Fruit fly (Drosophila melanogaster) whole organism, larva: ENCODE measurements around the gene IFT46.

Experiments
- noc ChIP-seq: fragments of 200-800 bp; sonication (Bioruptor generic); optimal IDR thresholded peaks from 3 replicates; lab custom pipeline; 2019; ENCODE audit warnings: missing biosample characterization, mild to moderate bottlenecking, missing genetic modification characterization, moderate library complexity

Gene IFT46

DNA sequence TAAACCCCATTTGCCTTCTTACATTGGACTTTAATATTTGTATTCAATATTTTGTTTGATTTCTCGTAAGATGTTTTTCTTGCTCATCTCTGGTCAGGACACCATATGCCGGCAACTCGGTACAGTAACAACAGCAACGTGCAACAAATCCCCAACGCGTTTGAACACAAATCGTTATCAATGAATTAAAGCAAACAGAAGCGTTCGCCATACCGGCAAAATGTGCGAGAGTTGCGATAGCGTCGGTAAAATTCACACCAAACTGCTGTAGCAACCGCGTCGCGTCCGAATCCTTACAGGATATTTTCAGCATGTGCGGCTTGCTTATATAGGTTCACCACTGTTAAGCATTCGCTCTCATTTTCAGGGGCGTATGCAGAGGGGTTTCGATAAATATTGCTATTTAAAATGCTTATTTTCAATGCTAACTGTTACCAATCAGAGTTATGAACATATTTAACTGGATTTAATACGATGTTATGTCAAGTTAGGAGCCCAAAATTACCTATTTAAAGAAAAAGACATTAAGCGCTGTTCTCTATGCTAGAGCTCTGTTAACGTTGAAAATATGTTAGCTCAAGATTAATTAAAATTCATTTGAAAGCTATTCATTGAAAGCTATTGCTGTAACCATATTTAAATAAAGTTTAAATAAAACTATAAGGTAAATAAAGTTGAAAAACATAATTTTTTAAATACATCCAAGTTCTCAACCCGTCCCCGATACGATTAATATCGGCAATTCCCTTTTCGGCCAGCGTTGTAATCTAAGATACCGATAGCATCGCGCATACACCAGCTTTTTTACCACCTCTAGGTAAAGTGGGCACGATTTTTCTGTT, 25.6 kb downstream of the IFT46 start, which contains the start of the genes Pde11 and CG15160:
Gene Pde11 (minus strand): TSS at position 243 of the 842 bp plus-strand sequence.
Gene CG15160 (plus strand): TSS at position 792 of the 842 bp plus-strand sequence.
- TF ChIP-seq noc (tag; lab: Kevin White, UChicago) = no peak

DNA sequence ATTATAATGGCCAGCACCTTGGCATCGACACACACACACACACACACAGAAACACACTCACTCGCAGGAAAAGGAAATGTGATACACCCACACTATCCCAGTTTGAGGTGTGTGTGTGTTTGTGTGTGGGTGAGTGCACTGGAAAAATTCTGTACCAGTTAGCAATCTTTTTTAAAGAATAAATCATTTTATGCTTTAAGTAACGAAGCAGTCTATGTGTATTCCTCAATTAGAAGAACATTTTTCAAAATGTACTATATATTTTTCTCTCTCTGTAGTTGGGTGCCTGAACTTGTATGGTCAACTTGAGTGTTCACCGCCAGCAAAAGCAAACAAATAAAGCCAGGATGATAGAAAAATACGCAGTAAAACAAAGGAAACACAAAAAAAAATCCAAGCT, 31.3 kb downstream of the IFT46 start:
- no peak for TF ChIP-seq noc (tag; lab: Kevin White, UChicago)

DNA sequence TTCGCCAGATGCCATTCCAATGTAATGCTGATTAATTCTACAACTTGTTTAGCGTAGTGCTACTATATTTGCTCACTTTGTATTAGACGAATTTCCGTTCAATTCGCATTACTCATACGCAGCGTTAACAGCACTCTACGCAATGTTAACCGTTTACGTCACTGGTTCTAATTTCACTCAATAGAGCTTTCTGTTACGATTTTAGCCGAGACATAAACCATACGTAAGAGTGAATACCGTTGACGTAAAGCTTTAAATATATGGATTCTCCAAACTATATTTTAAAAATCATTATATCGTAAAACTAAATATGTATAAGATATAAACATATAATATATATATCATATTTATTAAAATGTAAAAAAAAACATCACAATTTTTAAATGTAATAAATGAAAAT, 39.7 kb downstream of the IFT46 start:
- TF ChIP-seq noc (tag; lab: Kevin White, UChicago) = no peak

DNA sequence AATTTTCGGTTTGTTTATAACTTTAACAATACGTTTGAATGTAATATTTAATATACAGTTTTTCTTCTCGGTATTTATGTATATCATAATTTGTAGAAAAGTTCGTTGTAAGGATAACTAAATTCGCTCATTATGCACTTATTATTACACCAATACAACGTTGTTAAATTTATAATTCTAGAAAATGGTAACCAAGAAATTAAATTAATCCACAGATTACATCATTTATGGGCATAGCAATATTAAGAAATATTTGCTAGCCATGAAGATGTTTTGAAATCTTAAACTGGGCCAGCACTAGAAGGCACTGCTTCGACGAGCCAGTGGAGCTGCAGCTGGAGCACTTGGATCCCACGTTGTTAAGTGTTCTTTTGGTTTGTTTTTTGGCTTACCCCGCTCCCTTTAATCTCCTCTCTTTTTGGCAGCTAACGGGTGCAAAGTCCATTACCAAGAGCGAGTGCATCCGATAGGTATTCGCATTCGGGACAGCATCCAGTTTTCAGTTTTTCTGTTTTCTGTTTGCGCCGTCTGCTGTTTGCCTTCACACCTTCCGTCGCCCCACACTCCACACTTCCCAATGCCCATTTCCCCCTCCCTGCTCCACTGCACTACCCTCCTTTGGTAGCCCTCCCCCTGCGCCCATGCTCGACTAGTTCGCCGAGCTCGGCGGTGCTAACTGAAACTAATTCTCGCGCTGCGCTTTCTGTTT, 43.3 kb downstream of the IFT46 start:
- no peak for TF ChIP-seq noc (tag; lab: Kevin White, UChicago)

DNA sequence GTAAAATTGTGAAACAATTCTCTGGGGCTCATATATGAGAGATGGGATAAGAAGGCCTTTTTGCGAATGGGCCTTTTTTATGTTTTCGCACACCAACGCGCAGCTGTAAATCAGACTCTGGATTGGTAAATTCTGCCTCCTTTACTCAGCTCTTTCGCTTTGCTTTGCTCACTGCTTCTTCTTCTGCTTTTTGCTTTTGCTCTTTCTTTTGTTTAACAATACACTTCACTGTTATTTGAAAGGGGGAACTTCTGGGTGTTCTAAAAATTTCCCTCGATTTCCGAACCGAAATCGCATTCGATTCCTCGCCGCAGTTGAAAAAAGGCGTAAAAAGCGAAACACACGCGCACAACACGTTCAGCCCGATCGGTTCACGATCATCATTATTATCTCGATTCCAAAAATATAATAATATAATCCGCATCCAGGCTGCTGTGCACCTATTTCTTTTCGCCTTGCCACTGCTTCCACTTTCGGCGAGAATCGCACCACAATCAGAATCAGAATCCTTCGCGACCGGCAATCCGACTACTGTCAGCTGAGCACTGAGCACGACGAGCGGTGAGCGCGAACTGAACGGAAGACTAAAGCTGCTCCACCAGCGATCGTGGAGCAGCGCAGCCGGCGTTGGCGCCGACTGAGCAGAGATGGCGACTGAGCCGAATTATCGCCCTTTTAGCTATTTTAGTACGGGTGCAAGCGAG, 44.0 kb downstream of the IFT46 start:
- TF ChIP-seq noc (tag; lab: Kevin White, UChicago) = peak; percentile 26

DNA sequence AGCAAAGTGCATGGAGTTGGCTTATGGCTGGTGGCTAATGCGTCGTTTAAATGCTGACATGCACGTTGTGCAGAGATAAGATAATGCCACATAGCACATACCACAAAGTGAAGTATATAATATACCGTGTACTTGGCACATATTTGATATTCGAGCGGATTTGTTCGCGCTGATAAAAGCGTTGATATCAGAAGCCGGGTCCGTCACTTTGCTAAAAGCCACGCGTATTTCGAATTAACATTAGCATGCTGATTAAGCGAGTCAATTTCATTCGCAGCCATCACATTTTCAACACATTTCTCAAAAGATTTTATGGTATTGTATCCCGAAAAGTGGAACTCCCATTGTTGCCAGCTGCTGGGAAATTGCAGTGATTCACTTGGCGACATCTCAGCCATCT, 47.2 kb downstream of the IFT46 start:
- no peak for TF ChIP-seq noc (tag; lab: Kevin White, UChicago)

DNA sequence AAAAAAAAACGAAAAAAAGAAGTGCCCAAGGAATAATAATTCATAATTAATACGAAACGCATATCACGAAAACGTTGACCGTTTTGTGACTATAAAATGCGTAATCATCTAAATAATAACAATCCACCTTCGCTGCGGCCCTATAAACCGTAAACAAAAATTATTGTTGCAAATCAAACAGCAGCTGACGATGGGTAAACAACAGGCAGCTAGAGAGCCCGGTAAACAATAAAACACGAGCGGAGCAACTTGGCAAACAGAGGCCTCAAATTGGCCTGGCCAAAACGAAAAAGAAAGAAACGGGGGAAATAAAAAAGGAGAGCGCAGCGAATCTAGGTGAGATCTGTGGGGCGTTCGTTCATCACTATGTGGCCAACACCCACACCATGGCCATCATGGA, 48.3 kb downstream of the IFT46 start:
- peak; percentile 72 for TF ChIP-seq noc (tag; lab: Kevin White, UChicago)

DNA sequence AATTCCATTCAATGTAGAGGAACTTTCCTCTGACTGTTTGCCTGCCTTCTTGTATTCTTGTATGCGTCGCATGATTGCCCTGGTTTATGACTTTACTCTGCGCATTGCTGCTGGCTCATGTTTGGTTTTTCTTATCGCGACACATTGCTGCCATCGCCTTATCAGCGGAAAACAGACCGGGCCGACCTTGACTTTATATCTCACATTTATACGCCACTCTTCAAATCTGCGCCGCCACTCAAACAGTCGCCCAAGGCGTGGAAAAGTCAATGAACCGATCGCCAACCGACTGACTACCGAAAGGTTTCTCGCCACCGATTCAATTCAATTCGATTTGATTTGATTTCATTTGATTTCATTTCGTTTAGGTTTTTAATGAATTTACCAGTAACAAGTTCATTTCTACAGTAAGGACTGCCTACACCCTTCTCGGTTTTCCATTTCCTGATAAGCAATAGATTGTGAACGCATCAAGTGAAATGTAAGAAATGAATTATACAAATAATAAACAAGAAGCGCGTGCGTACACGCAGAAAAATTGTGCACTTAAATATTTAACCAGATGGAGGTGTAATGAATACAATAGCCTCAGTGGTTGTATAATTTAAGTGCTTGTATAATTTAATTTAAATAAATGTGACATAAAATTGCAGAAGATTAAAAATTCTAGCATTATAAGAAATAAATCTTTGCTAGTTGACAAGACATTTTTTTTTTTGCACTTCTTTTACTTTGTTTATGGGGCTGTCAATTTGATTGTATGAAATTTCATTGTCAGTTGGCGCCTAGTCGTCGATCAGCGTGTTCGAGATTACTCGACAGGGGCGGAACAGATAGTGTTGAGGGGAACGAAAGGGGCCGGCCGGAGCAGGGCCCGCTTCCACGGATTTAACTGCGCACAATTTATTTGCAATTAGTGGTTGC, 49.4 kb downstream of the IFT46 start:
- TF ChIP-seq noc (tag; lab: Kevin White, UChicago) = peak; percentile 83

DNA sequence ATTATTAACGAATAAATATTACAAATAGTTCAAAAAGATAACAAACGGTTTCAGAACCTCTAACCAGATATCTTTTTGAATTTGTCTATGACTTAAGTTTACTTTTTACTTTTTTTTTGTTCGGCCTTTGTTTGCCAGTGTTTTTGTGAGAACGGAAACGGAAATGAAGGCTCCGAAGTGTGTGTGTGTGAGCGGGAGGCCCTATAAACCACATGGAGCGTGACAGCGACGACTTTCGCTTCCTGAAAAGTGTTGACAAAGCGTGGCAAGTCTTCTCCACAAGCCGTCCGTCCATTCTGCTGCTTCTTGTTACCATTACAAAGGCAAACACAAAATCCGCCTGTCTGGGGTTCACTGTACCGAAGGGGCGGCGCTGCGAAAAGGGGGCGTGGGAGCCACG, 51.5 kb downstream of the IFT46 start:
- TF ChIP-seq noc (tag; lab: Kevin White, UChicago) = no peak
